Worm (Caenorhabditis elegans): ENCODE data around the gene trm-1.
"Not testable (repeated sequence)": the region's sequence is repeated elsewhere in the genome, so short reads cannot be mapped to it uniquely, and the experiment has no call there.

Gene trm-1

ce11 chrV:14145267-14145666 lies 40.1 kb downstream of the trm-1 start, which contains the start of gene par-1:
Gene par-1, minus strand, starts transcription at chrV:14145367.
- no peak for TF ChIP-seq flt-1 (GFP tag; IDR thresholded peaks at IDR 0.05)
- TF ChIP-seq tab-1 (GFP tag; IDR thresholded peaks at IDR 0.05) = no peak
- no peak for TF ChIP-seq ztf-29 (GFP tag; IDR thresholded peaks at IDR 0.05)
- TF ChIP-seq ref-1 (GFP tag; conservative IDR thresholded peaks at IDR 0.05) = no peak
- TF ChIP-seq cog-1 (tag; optimal IDR thresholded peaks at IDR 0.05) = no peak
- TF ChIP-seq med-1 (GFP tag; optimal IDR thresholded peaks at IDR 0.05; ENCODE audit: insufficient read depth) = no peak
- no peak for TF ChIP-seq klf-2 (GFP tag; conservative IDR thresholded peaks at IDR 0.05)
- no peak for TF ChIP-seq T22C8.4 (GFP tag; IDR thresholded peaks at IDR 0.05)
- TF ChIP-seq ztf-23 (GFP tag; IDR thresholded peaks at IDR 0.05) = no peak

- TF ChIP-seq T22C8.4 (GFP tag; IDR thresholded peaks at IDR 0.05) = no peak
Observed at ce11 chrV:14143634-14144033, 41.8 kb downstream of the trm-1 start.

DNA sequence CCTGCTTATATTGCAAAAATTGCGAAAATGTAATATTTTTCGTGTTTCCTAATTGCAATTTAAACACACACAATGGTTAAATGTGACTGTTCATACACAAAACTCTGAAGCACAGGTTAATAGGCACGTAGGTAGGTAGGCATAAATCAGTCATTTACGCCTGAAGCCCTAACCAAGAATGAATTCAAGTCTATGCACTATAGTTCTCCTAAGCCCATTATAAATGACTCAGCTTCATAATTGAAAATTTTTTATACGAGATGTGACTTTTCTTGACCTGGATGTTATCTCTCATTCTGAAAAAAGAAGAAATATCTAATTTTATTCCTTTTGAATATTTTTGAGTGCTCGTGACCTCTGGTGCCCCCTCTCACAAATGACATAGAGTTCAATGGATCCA lies 43.6 kb downstream of the trm-1 start:
- no peak for TF ChIP-seq ztf-29 (GFP tag; IDR thresholded peaks at IDR 0.05)
- TF ChIP-seq cog-1 (tag; optimal IDR thresholded peaks at IDR 0.05) = no peak
- no peak for TF ChIP-seq klf-2 (GFP tag; conservative IDR thresholded peaks at IDR 0.05)
- TF ChIP-seq ztf-23 (GFP tag; IDR thresholded peaks at IDR 0.05) = no peak
- no peak for TF ChIP-seq ref-1 (GFP tag; conservative IDR thresholded peaks at IDR 0.05)
- no peak for TF ChIP-seq flt-1 (GFP tag; IDR thresholded peaks at IDR 0.05)
- TF ChIP-seq tab-1 (GFP tag; IDR thresholded peaks at IDR 0.05) = no peak
- no peak for TF ChIP-seq T22C8.4 (GFP tag; IDR thresholded peaks at IDR 0.05)
- TF ChIP-seq med-1 (GFP tag; optimal IDR thresholded peaks at IDR 0.05; ENCODE audit: insufficient read depth) = no peak

DNA sequence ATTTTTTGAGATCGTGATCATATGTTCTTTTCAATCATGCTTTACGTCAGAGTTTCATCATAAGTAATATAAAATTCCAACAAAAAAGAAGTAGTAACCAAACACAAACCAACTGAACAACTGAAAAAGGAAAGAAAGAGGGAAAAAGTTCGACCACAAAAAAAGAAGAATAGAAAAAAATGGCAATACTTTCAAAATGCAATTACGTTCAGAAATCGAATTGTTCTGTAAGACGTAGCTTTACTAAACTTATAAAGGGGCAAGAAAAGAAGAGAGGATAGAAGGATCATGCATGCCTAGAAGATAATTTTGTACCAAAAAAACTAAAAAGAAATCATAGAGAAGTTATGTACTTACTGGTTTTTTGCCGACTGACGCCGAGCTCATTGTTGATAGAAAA lies 44.7 kb downstream of the trm-1 start:
- TF ChIP-seq ztf-29 (GFP tag; IDR thresholded peaks at IDR 0.05) (no peak), ref-1 (GFP tag; conservative IDR thresholded peaks at IDR 0.05) (no peak), tab-1 (GFP tag; IDR thresholded peaks at IDR 0.05) (no peak), cog-1 (tag; optimal IDR thresholded peaks at IDR 0.05) (no peak), flt-1 (GFP tag; IDR thresholded peaks at IDR 0.05) (no peak), med-1 (GFP tag; optimal IDR thresholded peaks at IDR 0.05; ENCODE audit: insufficient read depth) (no peak), T22C8.4 (GFP tag; IDR thresholded peaks at IDR 0.05) (no peak), klf-2 (GFP tag; conservative IDR thresholded peaks at IDR 0.05) (no peak), ztf-23 (GFP tag; IDR thresholded peaks at IDR 0.05) (no peak)

DNA sequence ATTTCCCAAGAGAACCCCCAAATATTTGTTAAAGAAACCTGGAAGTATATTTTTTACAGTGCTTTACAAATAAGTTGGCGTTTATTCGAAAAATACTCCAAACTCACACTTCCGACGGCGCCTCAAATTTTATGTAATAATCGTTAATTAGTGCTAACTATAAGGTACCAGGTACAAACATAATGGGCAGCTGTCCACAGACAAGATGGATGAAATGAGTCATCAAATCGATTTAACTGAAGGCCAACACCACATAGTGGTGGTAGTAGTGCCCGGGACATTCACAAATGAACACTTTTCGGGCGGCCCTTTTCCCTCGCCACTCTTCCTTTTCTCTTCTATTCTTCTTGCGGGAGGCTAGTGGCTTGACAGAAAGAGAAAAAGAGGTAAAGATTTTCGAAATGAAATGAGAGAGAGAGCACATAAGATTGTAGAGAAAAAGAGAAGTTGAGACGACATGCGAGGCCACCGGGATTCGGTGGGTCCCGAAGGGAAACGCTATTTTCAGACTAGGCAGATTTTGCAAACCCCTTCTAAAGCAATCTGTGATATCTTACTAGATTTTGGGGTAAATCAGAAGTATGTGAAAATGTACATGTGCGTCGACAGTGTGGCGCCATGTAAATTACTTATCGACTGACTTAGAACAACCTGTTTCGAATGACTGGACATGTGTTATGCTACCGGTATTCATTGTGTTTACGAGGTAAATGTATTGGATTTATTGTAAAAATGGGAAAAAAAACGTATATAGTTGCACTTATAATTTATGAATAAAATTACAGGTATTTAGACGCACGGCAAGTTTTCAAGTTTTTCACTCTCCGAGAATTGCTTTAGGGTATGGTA lies 45.9 kb downstream of the trm-1 start:
- TF ChIP-seq klf-2 (GFP tag; conservative IDR thresholded peaks at IDR 0.05) (no peak), med-1 (GFP tag; optimal IDR thresholded peaks at IDR 0.05; ENCODE audit: insufficient read depth) (no peak), cog-1 (tag; optimal IDR thresholded peaks at IDR 0.05) (peak; percentile 4)

ce11 chrV:14137766-14138165 lies 47.6 kb downstream of the trm-1 start, which contains the start of gene AH10.4:
Gene AH10.4, minus strand, starts transcription at chrV:14137866.
- not testable (repeated sequence) for TF ChIP-seq tab-1, flt-1, ztf-23 (GFP tag; IDR thresholded peaks at IDR 0.05)

DNA sequence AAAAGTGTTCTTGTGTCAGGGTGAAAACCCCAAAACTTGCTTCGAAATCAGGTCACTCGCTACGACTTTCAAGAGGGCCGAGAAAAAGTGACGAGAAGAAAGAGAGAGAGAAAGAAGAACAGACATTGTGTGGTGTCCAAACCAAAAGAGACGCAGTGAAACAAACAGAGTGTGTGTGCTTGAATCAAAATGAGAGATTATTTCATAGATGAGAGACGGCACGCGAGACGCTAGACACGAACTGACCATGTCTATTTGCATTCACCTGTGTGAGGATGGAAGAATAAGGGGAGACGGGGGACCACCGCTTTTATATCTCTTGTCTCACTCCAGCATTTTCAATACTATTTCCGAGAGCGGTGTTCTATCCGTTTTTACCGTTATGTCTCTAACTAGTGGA lies 49.3 kb downstream of the trm-1 start:
- TF ChIP-seq med-1 (GFP tag; optimal IDR thresholded peaks at IDR 0.05; ENCODE audit: insufficient read depth) = no peak
- 0 out of 2 replicates have a peak, but pooled peaks have one; percentile 6 for TF ChIP-seq flt-1 (GFP tag; IDR thresholded peaks at IDR 0.05)
- TF ChIP-seq T22C8.4 (GFP tag; IDR thresholded peaks at IDR 0.05) = no peak
- TF ChIP-seq ztf-23 (GFP tag; IDR thresholded peaks at IDR 0.05) = no peak
- TF ChIP-seq cog-1 (tag; optimal IDR thresholded peaks at IDR 0.05) = peak; percentile 40
- TF ChIP-seq ref-1 (GFP tag; conservative IDR thresholded peaks at IDR 0.05) = no peak
- TF ChIP-seq klf-2 (GFP tag; conservative IDR thresholded peaks at IDR 0.05) = no peak
- no peak for TF ChIP-seq tab-1 (GFP tag; IDR thresholded peaks at IDR 0.05)
- no peak for TF ChIP-seq ztf-29 (GFP tag; IDR thresholded peaks at IDR 0.05)

DNA sequence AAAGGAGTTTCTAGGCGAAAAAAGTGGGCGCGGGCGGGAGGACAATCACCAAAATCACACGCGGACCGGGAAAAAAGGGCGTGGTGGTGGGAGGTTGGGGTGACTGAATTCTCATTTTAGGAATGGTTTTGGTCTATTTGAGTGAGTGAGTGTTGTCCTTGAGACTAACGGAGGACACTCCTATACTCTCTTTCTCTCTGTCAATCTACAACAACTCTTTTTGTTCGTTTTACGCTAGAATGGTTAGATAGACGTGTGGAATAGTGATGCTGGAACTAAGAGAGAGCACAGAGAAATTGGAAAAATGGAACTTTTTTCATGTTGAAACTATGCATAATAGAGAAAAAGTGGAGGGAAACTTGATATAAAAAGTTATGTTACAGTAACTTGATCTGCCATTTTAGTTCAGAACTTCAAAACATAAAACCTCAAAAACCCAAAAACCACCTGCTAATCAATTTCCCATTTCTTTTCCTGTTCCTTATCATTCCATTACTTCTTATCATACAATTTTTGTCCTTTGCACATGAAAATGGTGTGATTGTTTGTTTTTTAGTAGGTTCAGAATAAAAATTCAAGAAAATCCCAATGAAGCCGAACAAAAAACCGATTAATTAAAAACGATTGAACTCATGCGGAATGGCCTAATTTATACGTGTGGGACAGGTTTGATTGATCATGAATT lies 50.5 kb downstream of the trm-1 start:
- TF ChIP-seq klf-2 (GFP tag; conservative IDR thresholded peaks at IDR 0.05) (no peak), cog-1 (tag; optimal IDR thresholded peaks at IDR 0.05) (no peak), flt-1 (GFP tag; IDR thresholded peaks at IDR 0.05) (no peak), med-1 (GFP tag; optimal IDR thresholded peaks at IDR 0.05; ENCODE audit: insufficient read depth) (no peak), ztf-29 (GFP tag; IDR thresholded peaks at IDR 0.05) (no peak), ztf-23 (GFP tag; IDR thresholded peaks at IDR 0.05) (no peak), ref-1 (GFP tag; conservative IDR thresholded peaks at IDR 0.05) (no peak), T22C8.4 (GFP tag; IDR thresholded peaks at IDR 0.05) (no peak), tab-1 (GFP tag; IDR thresholded peaks at IDR 0.05) (no peak)
